Worm (Caenorhabditis elegans) whole organism, late embryonic: ENCODE data around the gene C04G2.5.

Experiments
- F13H6.1 ChIP-seq: sonication (generic microtip); optimal IDR thresholded peaks from 2 replicates; lab custom pipeline; 2016; ENCODE audit warnings: missing genetic modification characterization, missing compliant biosample characterization
- ama-1 ChIP-seq: fragments of 150-350 bp; optimal IDR thresholded peaks from 2 replicates; lab custom pipeline; 2014
- ceh-2 ChIP-seq: sonication (generic microtip); optimal IDR thresholded peaks from 2 replicates; lab custom pipeline; 2016; ENCODE audit warnings: missing genotype, missing genetic modification characterization, missing compliant biosample characterization
- che-1 ChIP-seq: sonication (generic microtip); optimal IDR thresholded peaks from 2 replicates; lab custom pipeline; 2016; ENCODE audit warnings: mild to moderate bottlenecking, missing genetic modification characterization, missing compliant biosample characterization
- fkh-10 ChIP-seq: fragments of 150-350 bp; optimal IDR thresholded peaks from 2 replicates; lab custom pipeline; 2014; ENCODE audit warnings: missing biosample characterization, missing genetic modification reagents, missing genetic modification characterization
- lin-11 ChIP-seq: fragments of 200-800 bp; sonication (Bioruptor generic); optimal IDR thresholded peaks from 2 replicates; lab custom pipeline; 2018; ENCODE audit warnings: mild to moderate bottlenecking, missing genetic modification characterization, missing compliant biosample characterization
- mec-3 ChIP-seq: sonication (generic microtip); optimal IDR thresholded peaks from 2 replicates; lab custom pipeline; 2016; ENCODE audit warnings: borderline replicate concordance, missing genetic modification characterization, missing compliant biosample characterization
- nhr-11 ChIP-seq: fragments of 150-350 bp; optimal IDR thresholded peaks from 2 replicates; lab custom pipeline; 2014; ENCODE audit warnings: missing biosample characterization, missing genetic modification characterization
- pha-4 ChIP-seq: fragments of 150-350 bp; optimal IDR thresholded peaks from 2 replicates; lab custom pipeline; 2018; ENCODE audit warnings: missing biosample characterization, missing genetic modification reagents, missing genetic modification characterization
- tbx-2 ChIP-seq: sonication (generic microtip); optimal IDR thresholded peaks from 2 replicates; lab custom pipeline; 2016; ENCODE audit warnings: missing genetic modification characterization, missing compliant biosample characterization
- unc-42 ChIP-seq: sonication (generic microtip); optimal IDR thresholded peaks from 2 replicates; lab custom pipeline; 2016; ENCODE audit warnings: missing genotype, missing genetic modification characterization, missing compliant biosample characterization
- unc-86 ChIP-seq: sonication (generic microtip); optimal IDR thresholded peaks from 2 replicates; lab custom pipeline; 2016; ENCODE audit warnings: missing genetic modification characterization, missing compliant biosample characterization

- TF ChIP-seq che-1 (tag; lab: Kevin White, UChicago) (no peak), unc-86 (tag; lab: Kevin White, UChicago) (no peak), F13H6.1 (tag; lab: Kevin White, UChicago) (no peak), lin-11 (tag; lab: Kevin White, UChicago) (no peak), mec-3 (tag; lab: Kevin White, UChicago) (no peak), ceh-2 (no peak), fkh-10 (GFP tag; lab: Kevin White, UChicago) (no peak), ama-1 (lab: Kevin White, UChicago) (no peak), tbx-2 (tag; lab: Kevin White, UChicago) (no peak), pha-4 (tag; lab: Kevin White, UChicago) (no peak), unc-42 (tag; lab: Kevin White, UChicago) (no peak), nhr-11 (tag; lab: Kevin White, UChicago) (no peak)
Observed at ce11 chrIV:10095171-10095570, at the start of gene C04G2.5, which contains the start of gene msp-36.
